Worm (Caenorhabditis elegans) whole organism, L2 larva: ENCODE data around the gene M70.3.

Experiments
- C34F6.9 ChIP-seq: fragments of 150-350 bp; optimal IDR thresholded peaks from 2 replicates; lab custom pipeline; 2014; ENCODE audit warnings: missing biosample characterization, missing genetic modification characterization
- F13H6.1 ChIP-seq: sonication (generic microtip); optimal IDR thresholded peaks from 2 replicates; lab custom pipeline; 2016; ENCODE audit warnings: missing genetic modification characterization, missing compliant biosample characterization
- Y55F3AM.14 ChIP-seq: fragments of 200-800 bp; sonication (Bioruptor generic); optimal IDR thresholded peaks from 2 replicates; lab custom pipeline; 2018; ENCODE audit warnings: mild to moderate bottlenecking, missing genetic modification characterization, missing compliant biosample characterization
- ZK546.5 ChIP-seq: sonication (generic microtip); optimal IDR thresholded peaks from 2 replicates; lab custom pipeline; 2017; ENCODE audit warnings: missing biosample characterization, missing genetic modification characterization
- alr-1 ChIP-seq: fragments of 150-350 bp; optimal IDR thresholded peaks from 2 replicates; lab custom pipeline; 2014; ENCODE audit warnings: missing biosample characterization, missing genetic modification characterization
- ama-1 ChIP-seq: fragments of 150-350 bp; optimal IDR thresholded peaks from 2 replicates; lab custom pipeline; 2018; ENCODE audit warnings: inconsistent platforms
- blmp-1 ChIP-seq: sonication (generic microtip); optimal IDR thresholded peaks from 2 replicates; lab custom pipeline; 2017; ENCODE audit warnings: missing genetic modification characterization, mild to moderate bottlenecking, missing compliant biosample characterization, antibody characterized with exemption, moderate library complexity; ENCODE audit not compliant: insufficient read depth
- ceh-16 ChIP-seq: fragments of 150-350 bp; optimal IDR thresholded peaks from 2 replicates; lab custom pipeline; 2014; ENCODE audit warnings: missing biosample characterization, missing genetic modification characterization
- ceh-82 ChIP-seq: fragments of 150-350 bp; optimal IDR thresholded peaks from 2 replicates; lab custom pipeline; 2014; ENCODE audit warnings: missing biosample characterization, missing genetic modification characterization
- crh-2 ChIP-seq: sonication (generic microtip); optimal IDR thresholded peaks from 2 replicates; lab custom pipeline; 2017; ENCODE audit warnings: missing biosample characterization, missing genetic modification characterization
- elt-1 ChIP-seq: fragments of 150-350 bp; optimal IDR thresholded peaks from 2 replicates; lab custom pipeline; 2014; ENCODE audit warnings: missing biosample characterization, missing genetic modification characterization
- elt-3 ChIP-seq: sonication (generic microtip); optimal IDR thresholded peaks from 2 replicates; lab custom pipeline; 2017; ENCODE audit warnings: missing biosample characterization, missing genetic modification characterization
- fos-1 ChIP-seq: fragments of 150-350 bp; optimal IDR thresholded peaks from 2 replicates; lab custom pipeline; 2014; ENCODE audit warnings: missing biosample characterization, missing genetic modification characterization
- gmeb-1 ChIP-seq: fragments of 150-350 bp; optimal IDR thresholded peaks from 2 replicates; lab custom pipeline; 2014; ENCODE audit warnings: missing biosample characterization, missing genetic modification characterization
- lin-13 ChIP-seq: fragments of 150-350 bp; optimal IDR thresholded peaks from 2 replicates; lab custom pipeline; 2014; ENCODE audit warnings: missing biosample characterization, missing genetic modification reagents, missing genetic modification characterization
- lsy-2 ChIP-seq, 2 experiments: fragments of 150-350 bp in 1 of 2; sonication (generic microtip) in 1 of 2; optimal IDR thresholded peaks; 2 replicates each; lab custom pipeline; 2014 to 2017; ENCODE audit warnings: missing biosample characterization in 2 of 2, missing genetic modification characterization in 2 of 2
- mab-5 ChIP-seq: fragments of 150-350 bp; optimal IDR thresholded peaks from 2 replicates; lab custom pipeline; 2014; ENCODE audit warnings: missing biosample characterization, missing genetic modification characterization
- mdl-1 ChIP-seq, 2 experiments: fragments of 150-350 bp in 1 of 2; sonication (generic microtip) in 1 of 2; optimal IDR thresholded peaks; 2 replicates each; lab custom pipeline; 2017; ENCODE audit warnings: missing biosample characterization in 2 of 2, missing genetic modification characterization in 2 of 2
- nhr-10 ChIP-seq: sonication (generic microtip); optimal IDR thresholded peaks from 2 replicates; lab custom pipeline; 2017; ENCODE audit warnings: missing biosample characterization, missing genetic modification characterization
- nhr-11 ChIP-seq: fragments of 150-350 bp; optimal IDR thresholded peaks from 2 replicates; lab custom pipeline; 2014; ENCODE audit warnings: missing biosample characterization, missing genetic modification characterization
- nhr-129 ChIP-seq: fragments of 150-350 bp; optimal IDR thresholded peaks from 2 replicates; lab custom pipeline; 2014; ENCODE audit warnings: missing biosample characterization, missing genetic modification characterization
- nhr-21 ChIP-seq: fragments of 150-350 bp; optimal IDR thresholded peaks from 2 replicates; lab custom pipeline; 2014; ENCODE audit warnings: missing biosample characterization, missing genetic modification characterization
- nhr-23 ChIP-seq: fragments of 150-350 bp; optimal IDR thresholded peaks from 2 replicates; lab custom pipeline; 2014; ENCODE audit warnings: missing biosample characterization, missing genetic modification reagents, missing genetic modification characterization
- nhr-237 ChIP-seq: fragments of 150-350 bp; optimal IDR thresholded peaks from 2 replicates; lab custom pipeline; 2014; ENCODE audit warnings: missing biosample characterization, missing genetic modification characterization
- nhr-25 ChIP-seq: fragments of 150-350 bp; sonication (generic microtip); optimal IDR thresholded peaks from 3 replicates; lab custom pipeline; 2014; ENCODE audit warnings: missing biosample characterization, missing genetic modification characterization
- nhr-6 ChIP-seq: fragments of 150-350 bp; optimal IDR thresholded peaks from 2 replicates; lab custom pipeline; 2014; ENCODE audit warnings: missing biosample characterization, missing genetic modification characterization
- peb-1 ChIP-seq: fragments of 150-350 bp; optimal IDR thresholded peaks from 2 replicates; lab custom pipeline; 2014; ENCODE audit warnings: missing biosample characterization, missing genetic modification characterization
- sem-4 ChIP-seq: fragments of 150-350 bp; optimal IDR thresholded peaks from 2 replicates; lab custom pipeline; 2014; ENCODE audit warnings: missing biosample characterization, missing genetic modification reagents, missing genetic modification characterization
- sma-3 ChIP-seq: sonication (generic microtip); optimal IDR thresholded peaks from 2 replicates; lab custom pipeline; 2016; ENCODE audit warnings: missing genetic modification reagents, missing genetic modification characterization, missing compliant biosample characterization
- sma-9 ChIP-seq, 2 experiments: fragments of 150-350 bp in 1 of 2; sonication (generic microtip) in 1 of 2; optimal IDR thresholded peaks; 2 replicates each; lab custom pipeline; 2014 to 2016; ENCODE audit warnings: missing genetic modification characterization in 2 of 2, mild to moderate bottlenecking in 1 of 2, missing biosample characterization in 1 of 2, missing compliant biosample characterization in 1 of 2, missing genetic modification reagents in 1 of 2, moderate library complexity in 1 of 2
- unc-39 ChIP-seq: fragments of 150-350 bp; optimal IDR thresholded peaks from 2 replicates; lab custom pipeline; 2014; ENCODE audit warnings: missing biosample characterization, missing genetic modification characterization
- unc-62 ChIP-seq: fragments of 150-350 bp; optimal IDR thresholded peaks from 2 replicates; lab custom pipeline; 2014; ENCODE audit warnings: missing biosample characterization, missing genetic modification reagents, missing genetic modification characterization
- ztf-1 ChIP-seq: fragments of 200-800 bp; sonication (Bioruptor generic); conservative IDR thresholded peaks from 2 replicates; pipeline ENCODE4 v1.3.6; 2022; ENCODE audit warnings: missing genetic modification characterization, missing compliant biosample characterization
- ztf-11 ChIP-seq: sonication (generic microtip); optimal IDR thresholded peaks from 2 replicates; lab custom pipeline; 2017; ENCODE audit warnings: missing biosample characterization, missing genetic modification characterization
- ztf-4 ChIP-seq: fragments of 150-350 bp; optimal IDR thresholded peaks from 2 replicates; lab custom pipeline; 2014; ENCODE audit warnings: missing biosample characterization, missing genetic modification characterization

Gene M70.3

DNA sequence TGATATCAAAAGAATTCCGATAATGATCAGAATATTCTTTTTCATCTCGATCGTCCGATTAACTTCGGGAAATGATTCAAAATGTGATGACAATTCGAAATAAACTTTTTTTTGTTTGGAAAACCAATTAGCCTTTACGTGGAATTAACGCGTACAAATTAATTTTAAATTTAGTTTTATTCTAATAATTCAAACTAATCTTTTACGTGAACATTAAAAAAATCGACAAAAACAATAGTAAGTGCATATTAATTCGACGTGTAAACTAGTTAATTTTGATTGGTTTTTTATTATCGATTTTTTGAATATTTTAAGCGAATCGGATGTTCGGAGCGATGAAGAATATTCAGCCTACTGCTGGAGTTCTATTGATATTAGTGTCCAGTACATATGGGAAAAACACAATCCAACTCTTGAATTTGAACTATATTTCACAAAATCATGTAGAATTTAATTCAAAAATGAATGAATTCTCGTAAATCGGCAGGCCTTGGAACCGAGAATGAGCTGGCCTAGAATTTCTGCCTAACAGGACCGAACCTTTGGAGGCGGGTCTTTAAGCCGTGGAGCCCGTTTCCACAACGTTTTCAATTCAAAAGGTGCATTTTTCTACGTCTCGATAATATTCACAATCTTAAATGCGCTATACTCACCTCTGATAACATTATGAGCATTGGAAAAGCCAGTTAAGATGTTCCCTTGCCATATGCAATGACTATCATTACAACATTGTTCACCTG lies at the start of gene M70.3, which contains the start of gene M70.2:
Gene M70.3 (minus strand): TSS at position 101 of the 740 bp plus-strand sequence.
Gene M70.2 (plus strand): TSS at position 690 of the 740 bp plus-strand sequence.
- TF ChIP-seq lsy-2 (tag; optimal IDR thresholded peaks at IDR 0.05; lab: Kevin White, UChicago) (no peak), unc-39 (no peak), ztf-4 (tag; lab: Kevin White, UChicago) (no peak), ztf-11 (tag; lab: Kevin White, UChicago) (no peak), alr-1 (tag; lab: Kevin White, UChicago) (no peak), ztf-1 (no peak), gmeb-1 (no peak), sem-4 (tag; lab: Kevin White, UChicago) (no peak), elt-3 (no peak), ama-1 (lab: Kevin White, UChicago) (no peak), mdl-1 (tag; optimal IDR thresholded peaks at IDR 0.05; lab: Kevin White, UChicago) (no peak), C34F6.9 (no peak), nhr-25 (no peak)

DNA sequence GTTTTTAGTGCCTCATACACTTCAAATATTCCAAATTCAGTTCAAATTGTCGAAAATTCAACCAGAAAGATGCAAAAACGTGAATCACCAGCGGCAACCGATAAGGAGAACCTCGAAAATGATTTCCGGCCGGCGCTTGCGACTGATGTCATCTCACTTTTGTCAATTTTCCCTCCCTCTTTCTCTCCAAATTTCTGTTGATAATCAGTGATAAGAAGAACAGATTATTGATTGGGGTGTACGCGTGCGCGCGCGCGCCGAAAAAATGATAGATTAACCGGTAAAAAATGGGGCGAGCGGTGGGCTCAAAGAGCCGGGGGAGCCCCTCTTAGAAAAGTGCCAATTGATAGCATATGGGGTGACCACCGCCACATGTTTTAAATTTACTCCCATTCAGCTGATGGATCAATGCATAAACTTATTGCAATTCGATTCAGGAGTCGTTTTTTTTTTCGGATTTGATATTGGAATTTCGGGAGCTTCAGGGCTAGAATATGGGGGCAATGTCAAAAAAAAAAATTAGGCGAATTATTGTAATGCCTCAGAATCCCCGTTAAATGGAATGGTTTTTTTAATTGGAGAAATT lies 42.3 kb upstream of the M70.3 start:
- no peak for TF ChIP-seq nhr-10
- peak; percentile 24 for TF ChIP-seq gmeb-1
- no peak for TF ChIP-seq nhr-11 (tag; lab: Kevin White, UChicago)
- TF ChIP-seq crh-2 (tag; lab: Kevin White, UChicago), result no peak
- TF ChIP-seq ceh-82, result no peak
- no peak for TF ChIP-seq sma-3 (GFP tag; lab: Kevin White, UChicago)
- TF ChIP-seq sma-9 (GFP tag; optimal IDR thresholded peaks at IDR 0.05; lab: Kevin White, UChicago), result peak; percentile 39
- TF ChIP-seq sma-9 (tag; optimal IDR thresholded peaks at IDR 0.05; lab: Kevin White, UChicago), result no peak
- TF ChIP-seq fos-1 (tag; lab: Kevin White, UChicago), result peak; percentile 96

DNA sequence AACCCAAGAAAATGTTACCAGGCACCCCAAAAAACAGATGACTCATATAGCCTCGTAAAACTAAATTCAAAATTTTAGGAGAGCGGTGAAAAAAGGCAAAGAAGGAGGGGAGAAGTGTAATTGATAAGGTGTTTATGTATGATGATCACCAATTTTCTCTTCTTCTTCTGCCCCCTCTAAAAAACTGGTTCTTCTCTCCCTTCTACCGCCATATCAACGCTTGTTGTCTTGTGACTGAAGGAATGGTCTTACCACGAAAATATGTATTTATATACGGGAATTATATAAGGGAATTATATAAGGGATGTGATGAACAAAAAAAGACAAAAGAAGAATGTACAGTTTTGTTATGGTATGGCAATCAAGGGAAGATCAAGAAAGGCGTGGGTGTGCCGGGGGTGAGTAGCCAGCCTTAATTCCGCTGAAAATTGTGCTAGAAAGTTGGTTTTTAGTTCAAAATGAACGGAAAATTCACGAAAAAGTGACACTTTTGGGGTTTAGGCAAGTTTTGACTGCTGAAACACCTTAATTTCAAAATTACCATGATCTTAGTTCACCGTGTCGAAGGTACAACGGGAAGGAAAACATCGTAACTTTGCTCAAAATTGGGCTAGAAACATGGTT lies 39.2 kb upstream of the M70.3 start:
- TF ChIP-seq sem-4 (tag; lab: Kevin White, UChicago) (no peak), gmeb-1 (peak; percentile 72), C34F6.9 (peak; percentile 7), unc-62 (GFP tag; lab: Kevin White, UChicago) (no peak), elt-3 (no peak), lsy-2 (tag; optimal IDR thresholded peaks at IDR 0.05; lab: Kevin White, UChicago) (peak in 1 of 2 experiments; percentile 47), crh-2 (tag; lab: Kevin White, UChicago) (peak; percentile 79), ZK546.5 (tag; lab: Kevin White, UChicago) (no peak), ama-1 (lab: Kevin White, UChicago) (peak; percentile 85), nhr-6 (tag; lab: Kevin White, UChicago) (no peak), mab-5 (no peak), blmp-1 (tag; lab: Kevin White, UChicago) (no peak), lin-13 (peak; percentile 44), fos-1 (tag; lab: Kevin White, UChicago) (peak; percentile 97), nhr-10 (no peak), nhr-23 (no peak), peb-1 (no peak), nhr-129 (tag; lab: Kevin White, UChicago) (no peak), nhr-237 (no peak), sma-9 (GFP tag; optimal IDR thresholded peaks at IDR 0.05; lab: Kevin White, UChicago) (peak; percentile 59), sma-9 (tag; optimal IDR thresholded peaks at IDR 0.05; lab: Kevin White, UChicago) (no peak), F13H6.1 (tag; lab: Kevin White, UChicago) (no peak), ceh-16 (tag; lab: Kevin White, UChicago) (no peak), sma-3 (GFP tag; lab: Kevin White, UChicago) (peak; percentile 79), elt-1 (tag; lab: Kevin White, UChicago) (no peak), Y55F3AM.14 (GFP tag; lab: Kevin White, UChicago) (no peak), nhr-25 (peak; percentile 50), nhr-21 (peak; percentile 56)
- TF ChIP-seq, all 48 proteins: peak for 11
